Worm (Caenorhabditis elegans) whole organism, L1 larva: Measurements from ENCODE around the gene ani-1.

Experiments used
- C04F5.9 ChIP-seq: sonication (generic microtip); optimal IDR thresholded peaks from 2 replicates; lab custom pipeline; 2016; ENCODE audit warnings: missing genetic modification characterization, missing compliant biosample characterization
- F16B12.6 ChIP-seq: fragments of 150-350 bp; optimal IDR thresholded peaks from 2 replicates; lab custom pipeline; 2014; ENCODE audit warnings: missing biosample characterization, missing genetic modification characterization
- Y116A8C.19 ChIP-seq: sonication (generic microtip); optimal IDR thresholded peaks from 2 replicates; lab custom pipeline; 2016; ENCODE audit warnings: missing compliant biosample characterization, missing genetic modification characterization, borderline replicate concordance
- alr-1 ChIP-seq: fragments of 200-800 bp; sonication (Bioruptor generic); optimal IDR thresholded peaks from 2 replicates; lab custom pipeline; 2018; ENCODE audit warnings: borderline replicate concordance, mild to moderate bottlenecking, missing genetic modification characterization, missing compliant biosample characterization
- ceh-63 ChIP-seq: fragments of 200-800 bp; sonication (Bioruptor generic); optimal IDR thresholded peaks from 2 replicates; lab custom pipeline; 2018; ENCODE audit warnings: mild to moderate bottlenecking, missing genetic modification characterization, missing compliant biosample characterization
- ceh-8 ChIP-seq: fragments of 200-800 bp; sonication (Bioruptor generic); optimal IDR thresholded peaks from 2 replicates; lab custom pipeline; 2018; ENCODE audit warnings: mild to moderate bottlenecking, missing genetic modification characterization, moderate library complexity, missing compliant biosample characterization
- dsc-1 ChIP-seq: sonication (generic microtip); optimal IDR thresholded peaks from 2 replicates; lab custom pipeline; 2016; ENCODE audit warnings: mild to moderate bottlenecking, missing genetic modification characterization, missing compliant biosample characterization
- efl-1 ChIP-seq, 4 experiments: fragments of 150-350 bp; optimal IDR thresholded peaks in 3 of 4; peaks in 1 of 4; 1 replicate in 1 of 4; 2 replicates in 3 of 4; lab custom pipeline; 2014; ENCODE audit warnings: missing biosample characterization in 2 of 4, missing genetic modification characterization in 2 of 4, missing genetic modification reagents in 2 of 4
- efl-3 ChIP-seq: fragments of 200-800 bp; sonication (Bioruptor generic); optimal IDR thresholded peaks from 2 replicates; lab custom pipeline; 2018; ENCODE audit warnings: mild to moderate bottlenecking, missing genetic modification characterization, missing compliant biosample characterization
- egl-13 ChIP-seq: sonication (generic microtip); optimal IDR thresholded peaks from 2 replicates; lab custom pipeline; 2016; ENCODE audit warnings: missing genotype, missing genetic modification reagents, missing genetic modification characterization, missing compliant biosample characterization
- egl-27 ChIP-seq, 2 experiments: fragments of 150-350 bp in 1 of 2; sonication (generic microtip); optimal IDR thresholded peaks; 3 replicates each; lab custom pipeline; 2017 to 2018; ENCODE audit warnings: missing biosample characterization in 2 of 2, missing genetic modification characterization in 2 of 2, missing genetic modification reagents in 2 of 2
- ets-5 ChIP-seq: fragments of 200-800 bp; sonication (Bioruptor generic); IDR thresholded peaks from 2 replicates; pipeline ENCODE4 v1.3.6; 2022; ENCODE audit warnings: missing genetic modification characterization, missing compliant biosample characterization
- fos-1 ChIP-seq: fragments of 150-350 bp; optimal IDR thresholded peaks from 2 replicates; lab custom pipeline; 2014; ENCODE audit warnings: missing biosample characterization, missing genetic modification characterization
- grh-1 ChIP-seq: fragments of 200-800 bp; sonication (Bioruptor generic); IDR thresholded peaks from 2 replicates; pipeline ENCODE4 v1.3.6; 2022; ENCODE audit warnings: missing genetic modification reagents, missing genetic modification characterization, missing compliant biosample characterization
- lin-15B ChIP-seq: fragments of 150-350 bp; sonication (generic microtip); optimal IDR thresholded peaks from 3 replicates; lab custom pipeline; 2014; ENCODE audit warnings: missing biosample characterization, missing genetic modification characterization
- lin-35 ChIP-seq, 2 experiments: fragments of 150-350 bp; optimal IDR thresholded peaks; 2 replicates each; lab custom pipeline; 2014; ENCODE audit warnings: missing biosample characterization in 2 of 2, missing genetic modification characterization in 2 of 2, missing genetic modification reagents in 2 of 2
- mab-9 ChIP-seq: fragments of 200-800 bp; sonication (Bioruptor generic); IDR thresholded peaks from 2 replicates; pipeline ENCODE4 v1.3.6; 2022; ENCODE audit warnings: missing genetic modification reagents, missing genetic modification characterization, missing compliant biosample characterization
- nhr-11 ChIP-seq: fragments of 150-350 bp; optimal IDR thresholded peaks from 2 replicates; lab custom pipeline; 2014; ENCODE audit warnings: missing biosample characterization, missing genetic modification characterization
- nhr-19 ChIP-seq: fragments of 200-800 bp; sonication (Bioruptor generic); conservative IDR thresholded peaks from 2 replicates; pipeline ENCODE4 v1.3.6; 2022; ENCODE audit warnings: missing genetic modification characterization, missing compliant biosample characterization
- nhr-20 ChIP-seq: sonication (generic microtip); optimal IDR thresholded peaks from 2 replicates; lab custom pipeline; 2016; ENCODE audit warnings: mild to moderate bottlenecking, missing genetic modification characterization, missing compliant biosample characterization
- nhr-237 ChIP-seq: fragments of 150-350 bp; optimal IDR thresholded peaks from 2 replicates; lab custom pipeline; 2014; ENCODE audit warnings: missing biosample characterization, missing genetic modification characterization
- nhr-71 ChIP-seq: sonication (generic microtip); optimal IDR thresholded peaks from 2 replicates; lab custom pipeline; 2016; ENCODE audit warnings: mild to moderate bottlenecking, missing genetic modification characterization, moderate library complexity, missing compliant biosample characterization
- nhr-76 ChIP-seq: sonication (generic microtip); optimal IDR thresholded peaks from 2 replicates; lab custom pipeline; 2017; ENCODE audit warnings: missing biosample characterization, missing genetic modification characterization
- nhr-77 ChIP-seq: fragments of 150-350 bp; optimal IDR thresholded peaks from 2 replicates; lab custom pipeline; 2014; ENCODE audit warnings: missing biosample characterization, missing genetic modification characterization
- nhr-84 ChIP-seq: sonication (generic microtip); optimal IDR thresholded peaks from 2 replicates; lab custom pipeline; 2017; ENCODE audit warnings: missing biosample characterization, missing genetic modification characterization
- nhr-85 ChIP-seq: sonication (generic microtip); peaks from one replicate; lab custom pipeline; 2016; ENCODE audit warnings: missing genetic modification characterization, inconsistent platforms, missing compliant biosample characterization
- pag-3 ChIP-seq: sonication (generic microtip); optimal IDR thresholded peaks from 2 replicates; lab custom pipeline; 2017; ENCODE audit warnings: missing genetic modification characterization, mild to moderate bottlenecking, missing compliant biosample characterization, antibody characterized with exemption, borderline replicate concordance; ENCODE audit not compliant: insufficient read depth
- pax-3 ChIP-seq: fragments of 200-800 bp; sonication (Bioruptor generic); optimal IDR thresholded peaks from 2 replicates; lab custom pipeline; 2018; ENCODE audit warnings: mild to moderate bottlenecking, missing genetic modification characterization, moderate library complexity, missing compliant biosample characterization
- rnt-1 ChIP-seq: sonication (generic microtip); optimal IDR thresholded peaks from 2 replicates; lab custom pipeline; 2016; ENCODE audit warnings: mild to moderate bottlenecking, missing genetic modification characterization, moderate library complexity, missing compliant biosample characterization
- skn-1 ChIP-seq: fragments of 150-350 bp; optimal IDR thresholded peaks from 2 replicates; lab custom pipeline; 2014; ENCODE audit warnings: missing biosample characterization, missing genetic modification characterization
- sox-4 ChIP-seq: sonication (generic microtip); optimal IDR thresholded peaks from 2 replicates; lab custom pipeline; 2016; ENCODE audit warnings: missing genetic modification characterization, missing compliant biosample characterization
- unc-30 ChIP-seq: sonication (generic microtip); optimal IDR thresholded peaks from 2 replicates; lab custom pipeline; 2017; ENCODE audit warnings: missing biosample characterization, missing genetic modification characterization
- unc-62 ChIP-seq: fragments of 150-350 bp; optimal IDR thresholded peaks from 2 replicates; lab custom pipeline; 2014; ENCODE audit warnings: missing biosample characterization, missing genetic modification reagents, missing genetic modification characterization
- unc-86 ChIP-seq: sonication (generic microtip); optimal IDR thresholded peaks from 2 replicates; lab custom pipeline; 2016; ENCODE audit warnings: missing genetic modification characterization, missing compliant biosample characterization
- vab-15 ChIP-seq: sonication (generic microtip); optimal IDR thresholded peaks from 2 replicates; lab custom pipeline; 2017; ENCODE audit warnings: missing genotype, mild to moderate bottlenecking, missing genetic modification characterization, missing compliant biosample characterization
- xbp-1 ChIP-seq: sonication (generic microtip); optimal IDR thresholded peaks from 2 replicates; lab custom pipeline; 2016; ENCODE audit warnings: missing genetic modification characterization, missing compliant biosample characterization
- zag-1 ChIP-seq: fragments of 150-350 bp; optimal IDR thresholded peaks from 2 replicates; lab custom pipeline; 2014; ENCODE audit warnings: missing biosample characterization, missing genetic modification characterization
- zip-4 ChIP-seq: fragments of 200-800 bp; sonication (Bioruptor generic); optimal IDR thresholded peaks from 2 replicates; lab custom pipeline; 2018; ENCODE audit warnings: mild to moderate bottlenecking, missing genetic modification characterization, moderate library complexity, missing compliant biosample characterization
- ztf-4 ChIP-seq: fragments of 150-350 bp; optimal IDR thresholded peaks from 2 replicates; lab custom pipeline; 2014; ENCODE audit warnings: missing biosample characterization, missing genetic modification characterization

Gene ani-1

DNA sequence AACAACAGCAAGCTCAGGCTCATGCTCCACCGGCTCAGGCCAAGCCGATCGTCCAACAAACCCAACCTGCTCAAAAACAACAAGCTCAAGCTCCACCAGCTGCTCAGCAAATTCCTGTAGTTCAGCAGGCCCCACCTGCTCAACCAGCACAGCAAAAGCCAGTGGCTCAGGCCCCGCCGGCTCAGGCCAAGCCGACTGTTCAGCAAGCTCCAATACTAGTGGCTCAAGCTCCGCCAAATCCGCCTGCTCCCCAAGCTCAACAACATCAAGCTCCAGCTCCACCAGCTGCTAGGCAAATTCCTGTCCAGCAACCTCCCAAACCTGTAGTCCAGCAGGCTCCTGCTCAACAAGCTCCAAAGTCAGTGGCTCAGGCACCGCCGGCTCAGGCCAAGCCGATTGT, 16.6 kb upstream of the ani-1 start:
- TF ChIP-seq unc-62 (GFP tag; lab: Kevin White, UChicago) (no peak), ztf-4 (no peak), Y116A8C.19 (tag; lab: Kevin White, UChicago) (no peak), egl-13 (tag; lab: Kevin White, UChicago) (no peak), zip-4 (GFP tag; lab: Kevin White, UChicago) (no peak), ets-5 (GFP tag; lab: Robert Waterston, UW) (no peak), unc-86 (tag; lab: Kevin White, UChicago) (no peak), C04F5.9 (no peak), zag-1 (tag; lab: Kevin White, UChicago) (no peak), vab-15 (tag; lab: Kevin White, UChicago) (no peak), pax-3 (no peak), nhr-76 (tag; lab: Kevin White, UChicago) (no peak), sox-4 (tag; lab: Kevin White, UChicago) (no peak), unc-30 (tag; lab: Kevin White, UChicago) (no peak), egl-27 (tag; optimal IDR thresholded peaks at IDR 0.05; lab: Kevin White, UChicago) (no peak), lin-35 (GFP tag; optimal IDR thresholded peaks at IDR 0.05; lab: Kevin White, UChicago) (no peak), nhr-237 (tag; lab: Kevin White, UChicago) (no peak), nhr-71 (tag; lab: Kevin White, UChicago) (no peak), alr-1 (tag; lab: Kevin White, UChicago) (no peak), mab-9 (GFP tag; lab: Robert Waterston, UW) (no peak)

DNA sequence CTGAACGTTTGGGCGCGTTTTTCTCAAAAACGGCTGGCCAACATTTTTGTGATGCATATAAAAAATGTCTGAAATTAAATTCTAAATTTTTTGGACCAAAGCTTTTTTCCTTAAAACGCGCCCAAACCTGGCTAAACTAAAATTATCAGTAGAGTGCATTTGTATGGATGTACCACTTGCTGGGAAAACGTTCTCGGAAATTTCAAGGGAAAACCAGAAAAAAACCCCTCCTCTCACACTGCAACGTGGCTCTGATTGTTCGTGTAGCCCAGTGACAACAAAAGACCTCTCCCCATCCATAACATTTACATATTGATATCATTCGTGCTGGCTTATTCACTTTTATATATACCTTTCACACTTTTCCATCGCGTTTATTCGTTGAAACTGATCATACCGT, 15.7 kb upstream of the ani-1 start, which contains the start of gene Y49E10.29:
TSS of gene Y49E10.29 (plus strand) at position 301 of the 400 bp plus-strand sequence.
- TF ChIP-seq pag-3, result no peak
- no peak for TF ChIP-seq nhr-84 (tag; lab: Kevin White, UChicago)
- no peak for TF ChIP-seq ceh-63
- TF ChIP-seq efl-3 (GFP tag; lab: Kevin White, UChicago), result no peak
- TF ChIP-seq nhr-11 (tag; lab: Kevin White, UChicago), result no peak
- no peak for TF ChIP-seq lin-15B (tag; lab: Kevin White, UChicago)
- TF ChIP-seq ceh-8 (GFP tag; lab: Kevin White, UChicago), result no peak
- TF ChIP-seq grh-1, result no peak
- no peak for TF ChIP-seq F16B12.6 (tag; lab: Kevin White, UChicago)
- no peak for TF ChIP-seq dsc-1 (tag; lab: Kevin White, UChicago)

DNA sequence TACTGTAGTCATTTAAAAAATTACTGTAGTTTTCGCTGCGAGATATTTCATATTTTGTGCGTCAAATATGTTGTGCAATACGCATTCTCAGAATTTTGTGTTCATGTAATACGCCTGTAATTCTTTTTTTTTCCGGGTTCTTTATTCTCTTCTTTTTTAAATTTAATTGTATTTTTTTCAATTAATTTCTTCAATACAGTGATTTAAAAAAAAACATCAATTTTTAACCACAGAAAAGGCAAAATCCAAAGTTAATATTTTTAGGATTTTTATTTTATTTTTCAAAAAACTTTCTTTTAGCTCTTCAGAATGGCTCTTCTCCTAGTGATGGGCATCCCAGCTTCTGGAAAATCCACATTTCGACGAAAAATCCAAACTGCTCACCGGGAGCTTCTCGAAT, 13.1 kb upstream of the ani-1 start, which contains the start of gene pstk-1:
TSS of gene pstk-1 (plus strand) at position 301 of the 400 bp plus-strand sequence.
- no peak for TF ChIP-seq nhr-11 (tag; lab: Kevin White, UChicago)
- no peak for TF ChIP-seq nhr-20 (tag; lab: Kevin White, UChicago)
- TF ChIP-seq zag-1 (tag; lab: Kevin White, UChicago), result no peak
- TF ChIP-seq unc-30 (tag; lab: Kevin White, UChicago), result no peak
- TF ChIP-seq skn-1 (tag; lab: Kevin White, UChicago), result no peak
- TF ChIP-seq nhr-77 (tag; lab: Kevin White, UChicago), result no peak
- TF ChIP-seq xbp-1 (tag; lab: Kevin White, UChicago), result no peak
- TF ChIP-seq ceh-8 (GFP tag; lab: Kevin White, UChicago), result no peak
- no peak for TF ChIP-seq nhr-85 (tag; lab: Kevin White, UChicago)
- TF ChIP-seq fos-1 (tag; lab: Kevin White, UChicago), result no peak
- TF ChIP-seq pax-3, result no peak
- no peak for TF ChIP-seq rnt-1 (tag; lab: Kevin White, UChicago)

DNA sequence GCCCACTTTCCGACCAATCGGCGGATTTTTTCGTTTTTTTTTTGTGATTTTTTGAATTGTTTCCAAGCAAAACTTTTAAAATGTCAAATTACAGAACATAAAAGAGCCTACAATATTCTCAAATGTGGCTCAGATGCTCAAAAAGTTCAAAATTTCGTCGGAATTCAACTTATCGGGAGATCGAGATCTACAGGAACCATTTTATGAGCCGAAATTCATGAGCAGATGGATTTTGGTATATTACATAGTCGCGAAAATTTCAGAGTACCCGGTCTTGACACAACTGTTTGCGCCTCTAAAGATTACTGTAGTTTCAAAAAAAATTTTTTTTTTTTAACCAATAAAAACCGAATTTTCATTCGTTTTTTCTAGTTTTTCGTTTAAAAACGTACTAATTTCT, 5.8 kb upstream of the ani-1 start:
- TF ChIP-seq efl-1 (optimal IDR thresholded peaks at IDR 0.05; lab: Kevin White, UChicago) (no peak), efl-1 (GFP tag; optimal IDR thresholded peaks at IDR 0.05 in 1 of 2; lab: Kevin White, UChicago) (peak in 1 of 2 experiments; percentile 88), zag-1 (tag; lab: Kevin White, UChicago) (no peak), nhr-19 (no peak)
- TF ChIP-seq, all 84 proteins: peak for 1
